Worm (Caenorhabditis elegans): ENCODE results near the gene C27C12.4.
A peak's percentile ranks its signal among the peaks of the same experiment; 100 is the strongest.

C27C12.4 gene

ce11 chrX:14853712-14854217 lies at the start of gene C27C12.4, which contains the start of gene C27C12.1:
Gene C27C12.4 (plus strand): TSS chrX:14854086.
Gene C27C12.1 (minus strand): TSS chrX:14853762.
- TF ChIP-seq tab-1 (GFP tag; IDR thresholded peaks at IDR 0.05) (no peak), T22C8.4 (GFP tag; IDR thresholded peaks at IDR 0.05) (no peak), klf-2 (GFP tag; conservative IDR thresholded peaks at IDR 0.05) (no peak), cog-1 (tag; optimal IDR thresholded peaks at IDR 0.05) (peak; percentile 84), flt-1 (GFP tag; IDR thresholded peaks at IDR 0.05) (peak; percentile 77)

- TF ChIP-seq cog-1 (tag; optimal IDR thresholded peaks at IDR 0.05) (peak; percentile 67), med-1 (GFP tag; optimal IDR thresholded peaks at IDR 0.05; ENCODE audit: insufficient read depth) (peak; percentile 45), ref-1 (GFP tag; conservative IDR thresholded peaks at IDR 0.05) (peak; percentile 82), ztf-29 (GFP tag; IDR thresholded peaks at IDR 0.05) (peak; percentile 84), ztf-23 (GFP tag; IDR thresholded peaks at IDR 0.05) (peak; percentile 88), flt-1 (GFP tag; IDR thresholded peaks at IDR 0.05) (peak; percentile 95), klf-2 (GFP tag; conservative IDR thresholded peaks at IDR 0.05) (peak; percentile 86), tab-1 (GFP tag; IDR thresholded peaks at IDR 0.05) (peak; percentile 96), T22C8.4 (GFP tag; IDR thresholded peaks at IDR 0.05) (peak; percentile 76)
Observed at ce11 chrX:14804706-14805105, 49.2 kb upstream of the C27C12.4 start.

- TF ChIP-seq ztf-23 (GFP tag; IDR thresholded peaks at IDR 0.05), result no peak
- no peak for TF ChIP-seq ref-1 (GFP tag; conservative IDR thresholded peaks at IDR 0.05)
- no peak for TF ChIP-seq flt-1 (GFP tag; IDR thresholded peaks at IDR 0.05)
- TF ChIP-seq med-1 (GFP tag; optimal IDR thresholded peaks at IDR 0.05; ENCODE audit: insufficient read depth), result no peak
- no peak for TF ChIP-seq ztf-29 (GFP tag; IDR thresholded peaks at IDR 0.05)
- TF ChIP-seq klf-2 (GFP tag; conservative IDR thresholded peaks at IDR 0.05), result no peak
Observed at ce11 chrX:14805746-14806145, 48.1 kb upstream of the C27C12.4 start.

ce11 chrX:14806936-14807335 lies 47.0 kb upstream of the C27C12.4 start, which contains the start of gene F42D1.4:
Gene F42D1.4 (plus strand): TSS chrX:14807236.
- TF ChIP-seq flt-1 (GFP tag; IDR thresholded peaks at IDR 0.05) (no peak), klf-2 (GFP tag; conservative IDR thresholded peaks at IDR 0.05) (no peak), ref-1 (GFP tag; conservative IDR thresholded peaks at IDR 0.05) (no peak), ztf-29 (GFP tag; IDR thresholded peaks at IDR 0.05) (no peak), med-1 (GFP tag; optimal IDR thresholded peaks at IDR 0.05; ENCODE audit: insufficient read depth) (no peak), T22C8.4 (GFP tag; IDR thresholded peaks at IDR 0.05) (no peak), cog-1 (tag; optimal IDR thresholded peaks at IDR 0.05) (no peak), tab-1 (GFP tag; IDR thresholded peaks at IDR 0.05) (no peak), ztf-23 (GFP tag; IDR thresholded peaks at IDR 0.05) (no peak)

- TF ChIP-seq cog-1 (tag; optimal IDR thresholded peaks at IDR 0.05), result no peak
- TF ChIP-seq ztf-29 (GFP tag; IDR thresholded peaks at IDR 0.05), result no peak
- no peak for TF ChIP-seq flt-1 (GFP tag; IDR thresholded peaks at IDR 0.05)
- TF ChIP-seq ztf-23 (GFP tag; IDR thresholded peaks at IDR 0.05), result no peak
- TF ChIP-seq klf-2 (GFP tag; conservative IDR thresholded peaks at IDR 0.05), result no peak
Observed at ce11 chrX:14808796-14809195, 45.1 kb upstream of the C27C12.4 start.

- TF ChIP-seq T22C8.4 (GFP tag; IDR thresholded peaks at IDR 0.05) (no peak), tab-1 (GFP tag; IDR thresholded peaks at IDR 0.05) (no peak), klf-2 (GFP tag; conservative IDR thresholded peaks at IDR 0.05) (no peak), med-1 (GFP tag; optimal IDR thresholded peaks at IDR 0.05; ENCODE audit: insufficient read depth) (no peak), flt-1 (GFP tag; IDR thresholded peaks at IDR 0.05) (no peak), ztf-29 (GFP tag; IDR thresholded peaks at IDR 0.05) (no peak), ztf-23 (GFP tag; IDR thresholded peaks at IDR 0.05) (no peak), cog-1 (tag; optimal IDR thresholded peaks at IDR 0.05) (no peak)
Observed at ce11 chrX:14809905-14810304, 44.0 kb upstream of the C27C12.4 start.

- TF ChIP-seq tab-1 (GFP tag; IDR thresholded peaks at IDR 0.05), result no peak
- 0 out of 2 replicates have a peak, but pooled peaks have one; percentile 46 for TF ChIP-seq T22C8.4 (GFP tag; IDR thresholded peaks at IDR 0.05)
Observed at ce11 chrX:14810718-14811117, 43.2 kb upstream of the C27C12.4 start, which contains the start of gene atf-4. Gene atf-4 (minus strand): TSS chrX:14810810.

- TF ChIP-seq med-1 (GFP tag; optimal IDR thresholded peaks at IDR 0.05; ENCODE audit: insufficient read depth) (no peak), klf-2 (GFP tag; conservative IDR thresholded peaks at IDR 0.05) (no peak), tab-1 (GFP tag; IDR thresholded peaks at IDR 0.05) (no peak), T22C8.4 (GFP tag; IDR thresholded peaks at IDR 0.05) (no peak), ztf-29 (GFP tag; IDR thresholded peaks at IDR 0.05) (no peak), ref-1 (GFP tag; conservative IDR thresholded peaks at IDR 0.05) (no peak), cog-1 (tag; optimal IDR thresholded peaks at IDR 0.05) (no peak), flt-1 (GFP tag; IDR thresholded peaks at IDR 0.05) (no peak)
Observed at ce11 chrX:14812061-14812460, 41.8 kb upstream of the C27C12.4 start, which contains the start of gene T04C10.3. Gene T04C10.3 (plus strand): TSS chrX:14812361.

ce11 chrX:14813398-14813797 lies 40.5 kb upstream of the C27C12.4 start:
- TF ChIP-seq med-1 (GFP tag; optimal IDR thresholded peaks at IDR 0.05; ENCODE audit: insufficient read depth) (no peak), cog-1 (tag; optimal IDR thresholded peaks at IDR 0.05) (peak; percentile 65), ztf-23 (GFP tag; IDR thresholded peaks at IDR 0.05) (0 out of 2 replicates have a peak, but pooled peaks have one; percentile 51)

ce11 chrX:14815412-14815811 lies 38.5 kb upstream of the C27C12.4 start:
- no peak for TF ChIP-seq ztf-29 (GFP tag; IDR thresholded peaks at IDR 0.05)
- no peak for TF ChIP-seq cog-1 (tag; optimal IDR thresholded peaks at IDR 0.05)
- TF ChIP-seq klf-2 (GFP tag; conservative IDR thresholded peaks at IDR 0.05), result no peak
- no peak for TF ChIP-seq ztf-23 (GFP tag; IDR thresholded peaks at IDR 0.05)
- TF ChIP-seq ref-1 (GFP tag; conservative IDR thresholded peaks at IDR 0.05), result no peak
- TF ChIP-seq med-1 (GFP tag; optimal IDR thresholded peaks at IDR 0.05; ENCODE audit: insufficient read depth), result no peak
- no peak for TF ChIP-seq T22C8.4 (GFP tag; IDR thresholded peaks at IDR 0.05)
- TF ChIP-seq tab-1 (GFP tag; IDR thresholded peaks at IDR 0.05), result no peak
- TF ChIP-seq flt-1 (GFP tag; IDR thresholded peaks at IDR 0.05), result no peak

Measured in whole organism, midembryonic.